Worm (Caenorhabditis elegans): ENCODE data around the gene F44E2.3.

The F44E2.3 gene

DNA sequence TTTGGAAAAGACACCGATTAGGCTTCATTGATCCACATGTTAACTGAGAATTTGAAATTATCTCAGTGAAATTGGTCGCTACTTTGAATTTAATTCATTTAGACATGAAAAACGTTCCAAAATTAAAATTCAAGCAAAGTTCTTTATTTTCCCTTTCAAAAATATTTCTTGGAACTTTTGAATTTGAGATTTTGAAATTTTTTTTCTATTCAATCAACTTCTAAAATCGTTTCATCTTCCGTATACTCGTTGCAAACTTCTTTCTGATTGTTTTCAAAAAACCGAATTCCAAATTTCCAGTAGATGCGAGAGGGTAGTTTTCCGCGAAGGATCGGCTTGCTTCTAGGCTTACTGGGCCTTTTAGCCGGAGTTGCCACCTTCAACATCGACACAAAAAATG lies 10.5 kb downstream of the F44E2.3 start, which contains the start of gene pat-2:
Gene pat-2 (plus strand): TSS at position 301 of the 400 bp plus-strand sequence.
- TF ChIP-seq snpc-4 (tag; optimal IDR thresholded peaks at IDR 0.05) = no peak
- TF ChIP-seq nhr-77 (tag; optimal IDR thresholded peaks at IDR 0.05) = no peak
- TF ChIP-seq skn-1 (tag; optimal IDR thresholded peaks at IDR 0.05) = no peak
- no peak for TF ChIP-seq eor-1 (tag; optimal IDR thresholded peaks at IDR 0.05)
- no peak for TF ChIP-seq hmg-11 (tag; optimal IDR thresholded peaks at IDR 0.05)
- TF ChIP-seq elt-2 (tag; optimal IDR thresholded peaks at IDR 0.05) = no peak
- TF ChIP-seq nhr-11 (tag; optimal IDR thresholded peaks at IDR 0.05) = no peak
- no peak for TF ChIP-seq nfya-1 (tag; optimal IDR thresholded peaks at IDR 0.05; ENCODE audit: insufficient read depth)

DNA sequence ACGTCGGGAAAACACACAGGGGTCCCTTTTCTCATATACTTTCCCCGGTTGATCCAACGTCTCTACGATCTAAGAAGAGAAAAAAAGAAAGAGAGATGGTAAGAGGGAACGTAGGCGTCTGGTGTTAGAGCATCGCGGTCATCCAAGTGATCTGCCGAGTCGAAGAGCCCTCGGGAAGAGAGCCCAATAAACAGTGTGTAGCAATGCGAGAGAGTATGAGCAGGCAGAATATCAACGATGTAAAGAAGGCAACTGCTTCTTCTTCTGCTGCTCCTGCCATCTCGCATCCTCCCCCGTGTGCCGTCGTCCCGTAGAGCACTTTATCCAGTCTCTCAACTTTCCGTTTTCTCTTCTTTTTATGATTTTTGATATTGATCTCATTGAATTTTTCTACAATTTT lies 13.4 kb downstream of the F44E2.3 start:
- peak; percentile 29 for TF ChIP-seq lin-39 (tag; optimal IDR thresholded peaks at IDR 0.05)
- TF ChIP-seq ZK546.5 (tag; optimal IDR thresholded peaks at IDR 0.05) = no peak
- no peak for TF ChIP-seq nhr-77 (tag; optimal IDR thresholded peaks at IDR 0.05)
- no peak for TF ChIP-seq elt-2 (tag; optimal IDR thresholded peaks at IDR 0.05)
- TF ChIP-seq ceh-82 (tag; optimal IDR thresholded peaks at IDR 0.05) = no peak
- TF ChIP-seq nhr-12 (tag; optimal IDR thresholded peaks at IDR 0.05) = no peak
- no peak for TF ChIP-seq ceh-9 (tag; optimal IDR thresholded peaks at IDR 0.05)
- no peak for TF ChIP-seq nhr-28 (tag; optimal IDR thresholded peaks at IDR 0.05)
- no peak for TF ChIP-seq lsy-12 (tag; optimal IDR thresholded peaks at IDR 0.05)
- TF ChIP-seq sea-2 (GFP tag; optimal IDR thresholded peaks at IDR 0.05) = no peak
- TF ChIP-seq egl-5 (tag; optimal IDR thresholded peaks at IDR 0.05) = peak; percentile 41
- TF ChIP-seq ztf-4 (tag; optimal IDR thresholded peaks at IDR 0.05) = no peak

DNA sequence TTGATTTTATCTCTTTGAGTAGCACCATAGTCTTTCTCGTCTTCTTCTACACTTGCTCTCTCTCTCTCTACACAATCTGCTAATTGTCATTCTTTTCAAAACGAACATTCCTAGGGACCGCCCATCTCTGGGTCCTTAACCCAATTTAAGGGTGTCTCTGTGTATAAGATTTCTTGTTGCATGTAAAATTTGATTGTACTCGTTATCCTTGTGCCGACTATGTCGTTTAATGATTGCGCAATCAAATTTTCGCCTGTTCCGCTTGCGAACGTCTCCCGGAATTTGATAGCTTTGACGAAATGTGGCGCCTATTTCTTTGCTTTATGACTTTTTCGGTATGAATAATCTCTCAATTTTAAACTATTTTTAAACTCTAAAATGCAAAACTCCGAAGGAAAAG lies 18.0 kb downstream of the F44E2.3 start:
- no peak for TF ChIP-seq ama-1 (optimal IDR thresholded peaks at IDR 0.05)
- no peak for TF ChIP-seq egl-27 (tag; optimal IDR thresholded peaks at IDR 0.05)
- TF ChIP-seq fkh-10 (GFP tag; optimal IDR thresholded peaks at IDR 0.05) = peak; percentile 22
- no peak for TF ChIP-seq zag-1 (tag; optimal IDR thresholded peaks at IDR 0.05)
- no peak for TF ChIP-seq fkh-2 (tag; optimal IDR thresholded peaks at IDR 0.05)
- no peak for TF ChIP-seq elt-1 (tag; optimal IDR thresholded peaks at IDR 0.05)

DNA sequence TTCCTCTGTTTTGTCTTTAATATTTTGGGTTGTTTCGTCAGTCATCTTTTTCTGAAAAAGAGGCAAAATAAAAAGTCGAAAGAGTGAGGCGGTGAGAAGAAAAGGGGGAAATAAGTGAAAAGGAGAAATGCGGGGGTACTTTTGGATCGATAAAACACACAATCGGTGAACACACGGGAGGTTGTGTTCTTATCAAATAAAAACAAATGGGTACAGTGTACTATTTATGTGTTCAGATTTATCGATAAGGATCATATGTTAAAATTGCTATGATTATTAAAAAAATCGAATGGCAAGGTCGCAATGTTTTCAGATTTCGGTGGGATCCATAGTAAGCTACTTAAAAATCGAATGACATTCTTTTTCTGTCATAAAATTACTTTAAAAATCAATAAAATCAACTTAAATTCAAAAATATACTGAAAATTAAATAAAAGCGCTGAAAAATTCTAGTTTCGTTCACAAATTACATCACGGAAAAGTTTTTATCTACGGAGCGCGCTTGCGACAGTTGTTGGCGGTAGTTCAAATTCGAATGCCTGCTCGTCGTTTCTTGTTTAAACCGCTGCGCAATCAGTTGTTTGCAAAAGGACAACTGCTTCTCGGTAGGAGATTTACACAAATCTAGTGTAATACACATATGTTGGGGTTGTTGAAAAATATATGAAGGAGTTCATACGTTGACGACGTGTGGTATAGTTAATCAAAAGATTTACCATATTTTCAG lies 19.7 kb downstream of the F44E2.3 start, which contains the start of gene prx-19:
Gene prx-19 (minus strand): TSS at position 51 of the 727 bp plus-strand sequence.
- TF ChIP-seq egl-27 (tag; optimal IDR thresholded peaks at IDR 0.05) (no peak), ZK546.5 (tag; optimal IDR thresholded peaks at IDR 0.05) (no peak), nhr-28 (tag; optimal IDR thresholded peaks at IDR 0.05) (no peak), fkh-2 (tag; optimal IDR thresholded peaks at IDR 0.05) (no peak), ceh-16 (tag; optimal IDR thresholded peaks at IDR 0.05) (no peak), ceh-28 (tag; optimal IDR thresholded peaks at IDR 0.05) (peak; percentile 23), ama-1 (optimal IDR thresholded peaks at IDR 0.05) (no peak), unc-62 (GFP tag; optimal IDR thresholded peaks at IDR 0.05) (no peak), elt-1 (tag; optimal IDR thresholded peaks at IDR 0.05) (no peak), nhr-237 (tag; optimal IDR thresholded peaks at IDR 0.05) (no peak), mdl-1 (tag; optimal IDR thresholded peaks at IDR 0.05) (no peak), pqm-1 (tag; optimal IDR thresholded peaks at IDR 0.05) (no peak), zag-1 (tag; optimal IDR thresholded peaks at IDR 0.05) (no peak), ceh-82 (tag; optimal IDR thresholded peaks at IDR 0.05) (no peak), fkh-10 (GFP tag; optimal IDR thresholded peaks at IDR 0.05) (no peak), daf-12 (tag; optimal IDR thresholded peaks at IDR 0.05) (no peak), nhr-23 (tag; optimal IDR thresholded peaks at IDR 0.05) (peak; percentile 53), aly-2 (tag; optimal IDR thresholded peaks at IDR 0.05) (no peak), ceh-9 (tag; optimal IDR thresholded peaks at IDR 0.05) (no peak), mml-1 (tag; optimal IDR thresholded peaks at IDR 0.05) (no peak), nhr-76 (tag; optimal IDR thresholded peaks at IDR 0.05) (no peak), nfya-1 (tag; optimal IDR thresholded peaks at IDR 0.05; ENCODE audit: insufficient read depth) (peak; percentile 72), lin-39 (tag; optimal IDR thresholded peaks at IDR 0.05) (peak; percentile 56), nhr-67 (tag; optimal IDR thresholded peaks at IDR 0.05) (no peak), hmg-11 (tag; optimal IDR thresholded peaks at IDR 0.05) (no peak), snpc-4 (tag; optimal IDR thresholded peaks at IDR 0.05) (no peak), egl-5 (tag; optimal IDR thresholded peaks at IDR 0.05) (peak; percentile 32), lsy-12 (tag; optimal IDR thresholded peaks at IDR 0.05) (no peak), ztf-4 (tag; optimal IDR thresholded peaks at IDR 0.05) (no peak), unc-39 (tag; optimal IDR thresholded peaks at IDR 0.05) (no peak), skn-1 (tag; optimal IDR thresholded peaks at IDR 0.05) (peak; percentile 57), jun-1 (tag; optimal IDR thresholded peaks at IDR 0.05) (no peak), nhr-11 (tag; optimal IDR thresholded peaks at IDR 0.05) (no peak), nhr-25 (tag; optimal IDR thresholded peaks at IDR 0.05) (peak; percentile 76), elt-3 (tag; optimal IDR thresholded peaks at IDR 0.05) (no peak), nhr-43 (tag; optimal IDR thresholded peaks at IDR 0.05; ENCODE audit: poor library complexity, severe bottlenecking) (peak; percentile 0), fos-1 (tag; optimal IDR thresholded peaks at IDR 0.05) (no peak), ztf-11 (tag; optimal IDR thresholded peaks at IDR 0.05) (no peak), eor-1 (tag; optimal IDR thresholded peaks at IDR 0.05) (no peak), nhr-12 (tag; optimal IDR thresholded peaks at IDR 0.05) (no peak), elt-2 (tag; optimal IDR thresholded peaks at IDR 0.05) (peak; percentile 61), lin-15B (tag; optimal IDR thresholded peaks at IDR 0.05) (peak; percentile 63)

Data from whole organism, L3 larva.